Worm (Caenorhabditis elegans): ENCODE results near the gene Y70C5A.3.
A peak's percentile ranks its signal among the peaks of the same experiment; 100 is the strongest.

Y70C5A.3 gene

ce11 chrV:16604301-16604700 is 16.4 kb downstream of the Y70C5A.3 start:
- TF ChIP-seq nhr-20 (tag; optimal IDR thresholded peaks at IDR 0.05) (no peak), nhr-76 (tag; optimal IDR thresholded peaks at IDR 0.05) (no peak), lin-13 (GFP tag; optimal IDR thresholded peaks at IDR 0.05) (no peak), alr-1 (tag; optimal IDR thresholded peaks at IDR 0.05; ENCODE audit: borderline replicate concordance) (no peak), sup-37 (GFP tag; optimal IDR thresholded peaks at IDR 0.05) (no peak), lir-3 (tag; optimal IDR thresholded peaks at IDR 0.05; ENCODE audit: poor library complexity) (no peak), zag-1 (tag; optimal IDR thresholded peaks at IDR 0.05) (no peak), sptf-1 (tag; optimal IDR thresholded peaks at IDR 0.05) (no peak), skn-1 (tag; optimal IDR thresholded peaks at IDR 0.05) (no peak), mdl-1 (tag; optimal IDR thresholded peaks at IDR 0.05) (no peak), fos-1 (tag; optimal IDR thresholded peaks at IDR 0.05) (no peak), hpl-2 (GFP tag; optimal IDR thresholded peaks at IDR 0.05) (no peak), snpc-4 (tag; optimal IDR thresholded peaks at IDR 0.05) (no peak), F16B12.6 (tag; optimal IDR thresholded peaks at IDR 0.05) (no peak)

- TF ChIP-seq lin-15B (tag; optimal IDR thresholded peaks at IDR 0.05) (no peak), unc-86 (tag; optimal IDR thresholded peaks at IDR 0.05) (no peak), nhr-28 (tag; optimal IDR thresholded peaks at IDR 0.05) (no peak), efl-1 (optimal IDR thresholded peaks at IDR 0.05) (no peak), efl-1 (GFP tag; optimal IDR thresholded peaks at IDR 0.05 in 1 of 2) (peak in 1 of 2 experiments; percentile 3), nhr-11 (tag; optimal IDR thresholded peaks at IDR 0.05) (no peak), fos-1 (tag; optimal IDR thresholded peaks at IDR 0.05) (no peak), mab-9 (GFP tag; IDR thresholded peaks at IDR 0.05) (no peak), jun-1 (tag; optimal IDR thresholded peaks at IDR 0.05) (no peak)
Observed at ce11 chrV:16603102-16603501, 17.6 kb downstream of the Y70C5A.3 start, which contains the start of gene T03E6.8. T03E6.8 (minus strand) TSS chrV:16603202.

- TF ChIP-seq elt-2 (tag; optimal IDR thresholded peaks at IDR 0.05), result no peak
Observed at ce11 chrV:16600623-16601022, 20.1 kb downstream of the Y70C5A.3 start, which contains the start of gene T03E6.9. T03E6.9 (minus strand) TSS chrV:16600723.

- no peak for TF ChIP-seq aha-1 (tag; optimal IDR thresholded peaks at IDR 0.05)
- TF ChIP-seq lsy-2 (tag; optimal IDR thresholded peaks at IDR 0.05), result no peak
- TF ChIP-seq snu-23 (GFP tag; optimal IDR thresholded peaks at IDR 0.05), result no peak
- peak; percentile 10 for TF ChIP-seq dsc-1 (tag; optimal IDR thresholded peaks at IDR 0.05)
- TF ChIP-seq hlh-17 (GFP tag; optimal IDR thresholded peaks at IDR 0.05; ENCODE audit: borderline replicate concordance), result no peak
- TF ChIP-seq C16A3.4 (tag; optimal IDR thresholded peaks at IDR 0.05), result no peak
- TF ChIP-seq nhr-47 (tag; optimal IDR thresholded peaks at IDR 0.05), result no peak
Observed at ce11 chrV:16599835-16600234, 20.9 kb downstream of the Y70C5A.3 start.

ce11 chrV:16598437-16598836 is 22.3 kb downstream of the Y70C5A.3 start:
- TF ChIP-seq lin-14 (GFP tag; optimal IDR thresholded peaks at IDR 0.05), result peak; percentile 43
- TF ChIP-seq lsy-2 (tag; optimal IDR thresholded peaks at IDR 0.05), result peak; percentile 8 to 33
- peak in 1 of 2 experiments; percentile 54 for TF ChIP-seq mdl-1 (tag; optimal IDR thresholded peaks at IDR 0.05)
- peak; percentile 66 for TF ChIP-seq nhr-19 (GFP tag; conservative IDR thresholded peaks at IDR 0.05)
- TF ChIP-seq snu-23 (GFP tag; optimal IDR thresholded peaks at IDR 0.05), result peak; percentile 27
- peak; percentile 73 for TF ChIP-seq fkh-4 (tag; optimal IDR thresholded peaks at IDR 0.05; ENCODE audit: borderline replicate concordance)
- TF ChIP-seq rnt-1 (tag; optimal IDR thresholded peaks at IDR 0.05), result peak; percentile 65
- no peak for TF ChIP-seq tbx-2 (tag; optimal IDR thresholded peaks at IDR 0.05)
- TF ChIP-seq nhr-12 (tag; optimal IDR thresholded peaks at IDR 0.05), result no peak
- no peak for TF ChIP-seq mep-1 (tag; optimal IDR thresholded peaks at IDR 0.05)
- TF ChIP-seq dsc-1 (tag; optimal IDR thresholded peaks at IDR 0.05), result peak; percentile 84
- TF ChIP-seq nhr-71 (tag; optimal IDR thresholded peaks at IDR 0.05), result peak; percentile 47
- TF ChIP-seq unc-98 (GFP tag; IDR thresholded peaks at IDR 0.05), result peak; percentile 33; the same call in 1 of the 2 replicates

All from whole organism, L1 larva.